Worm (Caenorhabditis elegans): ENCODE measurements around the gene F36D3.14.

DNA sequence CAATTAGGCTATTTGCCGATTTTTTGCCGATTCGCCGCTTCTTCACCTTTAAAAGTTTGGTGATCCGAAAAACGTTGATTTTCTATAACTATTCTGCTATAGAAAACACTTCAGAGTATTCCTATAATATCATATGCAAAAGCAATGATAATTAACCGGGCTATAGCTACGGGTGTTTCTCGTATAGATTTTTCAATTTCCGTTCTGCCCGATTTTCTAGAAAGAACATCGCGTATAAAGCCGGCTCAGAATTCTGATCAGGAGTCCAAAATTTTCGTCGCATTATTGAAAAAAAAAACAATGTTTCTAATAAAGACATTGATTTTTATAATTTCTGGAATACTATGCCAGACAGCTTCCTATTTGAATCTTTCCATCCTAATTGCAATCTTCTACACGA is 47.6 kb upstream of the F36D3.14 start, which contains the start of gene srbc-65:
- TF ChIP-seq elt-3 (tag; optimal IDR thresholded peaks at IDR 0.05) (no peak), nfya-1 (tag; optimal IDR thresholded peaks at IDR 0.05; ENCODE audit: insufficient read depth) (no peak), skn-1 (tag; optimal IDR thresholded peaks at IDR 0.05) (no peak), pha-4 (tag; optimal IDR thresholded peaks at IDR 0.05) (no peak), nhr-76 (tag; optimal IDR thresholded peaks at IDR 0.05) (no peak), egl-27 (tag; optimal IDR thresholded peaks at IDR 0.05) (no peak), ztf-11 (tag; optimal IDR thresholded peaks at IDR 0.05) (no peak), elt-2 (tag; optimal IDR thresholded peaks at IDR 0.05) (no peak), zag-1 (tag; optimal IDR thresholded peaks at IDR 0.05) (no peak), tbx-2 (tag; optimal IDR thresholded peaks at IDR 0.05) (no peak)

Data from whole organism, L3 larva.